Worm (Caenorhabditis elegans) whole organism, L1 larva: ENCODE measurements around the gene ttbk-6.

Experiments used
- ceh-82 ChIP-seq, 3 experiments: fragments of 150-350 bp in 1 of 3; sonication (generic microtip) in 2 of 3; optimal IDR thresholded peaks; 2 replicates each; lab custom pipeline; 2014 to 2017; ENCODE audit warnings: missing biosample characterization in 3 of 3, missing genetic modification characterization in 3 of 3
- ces-1 ChIP-seq: fragments of 150-350 bp; optimal IDR thresholded peaks from 2 replicates; lab custom pipeline; 2014; ENCODE audit warnings: missing biosample characterization, missing genetic modification reagents, missing genetic modification characterization
- fkh-10 ChIP-seq: sonication (generic microtip); optimal IDR thresholded peaks from 2 replicates; lab custom pipeline; 2017; ENCODE audit warnings: missing biosample characterization, missing genetic modification reagents, missing genetic modification characterization

ce11 chrIII:5071509-5071908, 3.0 kb upstream of the ttbk-6 start, which contains the start of gene C45G9.12:
- TF ChIP-seq ceh-82 (tag; optimal IDR thresholded peaks at IDR 0.05; lab: Kevin White, UChicago) (no peak), fkh-10 (no peak), ces-1 (GFP tag; lab: Kevin White, UChicago) (no peak)
